Fruit fly (Drosophila melanogaster) whole organism, pupa: ENCODE measurements around the gene RpS5a.

Source experiments
- CG14655 ChIP-seq: fragments of 200-800 bp; sonication (Bioruptor generic); optimal IDR thresholded peaks from 3 replicates; lab custom pipeline; 2017; ENCODE audit warnings: mild to moderate bottlenecking, missing biosample characterization, missing genetic modification reagents, missing genetic modification characterization
- CG17806 ChIP-seq: fragments of 200-800 bp; sonication (Bioruptor generic); optimal IDR thresholded peaks from 2 replicates; lab custom pipeline; 2018; ENCODE audit warnings: missing biosample characterization, mild to moderate bottlenecking, missing genetic modification characterization, moderate library complexity
- CG32121 ChIP-seq: fragments of 200-800 bp; sonication (Bioruptor generic); IDR thresholded peaks from 2 replicates; pipeline ENCODE4 v1.3.6; 2022; ENCODE audit warnings: missing biosample characterization, missing genetic modification characterization
- CG8301 ChIP-seq: fragments of 200-800 bp; sonication (Bioruptor generic); optimal IDR thresholded peaks from 2 replicates; lab custom pipeline; 2018; ENCODE audit warnings: missing biosample characterization, mild to moderate bottlenecking, missing genetic modification characterization
- EcR ChIP-seq: fragments of 200-800 bp; sonication (Bioruptor generic); optimal IDR thresholded peaks from 3 replicates; lab custom pipeline; 2019; ENCODE audit warnings: missing biosample characterization, missing genetic modification characterization, mild to moderate bottlenecking, moderate library complexity, missing genetic modification reagents
- Pif1A ChIP-seq: fragments of 200-800 bp; sonication (Bioruptor generic); optimal IDR thresholded peaks from 3 replicates; lab custom pipeline; 2016; ENCODE audit warnings: missing biosample characterization, missing genetic modification characterization

DNA sequence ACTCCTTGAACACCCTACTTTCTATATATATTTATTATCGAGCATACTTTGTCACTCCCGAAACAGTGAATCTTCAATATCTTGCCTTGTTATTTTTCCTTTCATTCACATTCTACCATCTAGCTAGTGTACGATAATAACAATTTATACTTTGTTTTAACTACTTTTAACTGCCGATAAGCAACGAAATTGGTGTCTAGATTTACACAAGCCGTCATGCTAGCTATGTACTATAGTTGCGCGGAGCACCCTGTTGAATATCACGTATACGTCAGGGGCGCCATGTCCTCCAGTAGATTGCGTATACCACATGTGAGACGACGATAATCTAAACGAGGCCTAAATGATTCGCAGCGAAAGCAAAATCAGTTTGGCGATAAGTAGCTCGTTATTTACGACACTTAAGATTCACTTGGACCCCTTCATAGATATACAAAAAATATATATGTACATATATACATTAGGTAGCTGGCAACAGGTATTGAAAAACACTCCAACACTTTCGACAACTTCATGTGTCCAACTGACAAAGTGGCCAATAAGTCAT is 54.1 kb downstream of the RpS5a start:
- TF ChIP-seq CG32121 (GFP tag; lab: Robert Waterston, UW): no peak
- no peak for TF ChIP-seq CG8301 (tag; lab: Kevin White, UChicago)
- no peak for TF ChIP-seq CG17806
- TF ChIP-seq Pif1A (GFP tag; lab: Kevin White, UChicago): no peak
- TF ChIP-seq EcR (GFP tag; lab: Kevin White, UChicago): no peak
- TF ChIP-seq CG14655: no peak
